Worm (Caenorhabditis elegans) whole organism, midembryonic: ENCODE results near the gene sdz-36.

Source experiments
- cog-1 ChIP-seq: sonication (generic microtip); optimal IDR thresholded peaks from 2 replicates; lab custom pipeline; 2016; ENCODE audit warnings: missing genetic modification characterization, missing compliant biosample characterization
- med-1 ChIP-seq: sonication (generic microtip); optimal IDR thresholded peaks from 2 replicates; lab custom pipeline; 2017; ENCODE audit warnings: missing genetic modification characterization, mild to moderate bottlenecking, missing compliant biosample characterization, antibody characterized with exemption, missing genetic modification reagents; ENCODE audit not compliant: insufficient read depth
- tab-1 ChIP-seq: fragments of 200-800 bp; sonication (Bioruptor generic); IDR thresholded peaks from 2 replicates; pipeline ENCODE4 v1.3.6; 2022; ENCODE audit warnings: missing genetic modification characterization, missing compliant biosample characterization
- ztf-23 ChIP-seq: fragments of 200-800 bp; sonication (Bioruptor generic); IDR thresholded peaks from 2 replicates; pipeline ENCODE4 v1.3.6; 2022; ENCODE audit warnings: missing genetic modification reagents, missing genetic modification characterization, missing compliant biosample characterization
- ztf-29 ChIP-seq: fragments of 200-800 bp; sonication (Bioruptor generic); IDR thresholded peaks from 2 replicates; pipeline ENCODE4 v1.3.6; 2022; ENCODE audit warnings: missing genetic modification reagents, missing genetic modification characterization, missing compliant biosample characterization

ce11 chrIV:9728376-9728775, 37.6 kb downstream of the sdz-36 start, which contains the start of gene nhr-100:
- TF ChIP-seq ztf-29 (GFP tag; lab: Robert Waterston, UW) (no peak), tab-1 (GFP tag; lab: Robert Waterston, UW) (no peak), cog-1 (tag; lab: Kevin White, UChicago) (no peak), ztf-23 (no peak), med-1 (no peak)
